Fruit fly (Drosophila melanogaster): Measurements from ENCODE around the gene CG9667.
A peak's percentile ranks its signal among the peaks of the same experiment; 100 is the strongest.

The CG9667 gene

DNA sequence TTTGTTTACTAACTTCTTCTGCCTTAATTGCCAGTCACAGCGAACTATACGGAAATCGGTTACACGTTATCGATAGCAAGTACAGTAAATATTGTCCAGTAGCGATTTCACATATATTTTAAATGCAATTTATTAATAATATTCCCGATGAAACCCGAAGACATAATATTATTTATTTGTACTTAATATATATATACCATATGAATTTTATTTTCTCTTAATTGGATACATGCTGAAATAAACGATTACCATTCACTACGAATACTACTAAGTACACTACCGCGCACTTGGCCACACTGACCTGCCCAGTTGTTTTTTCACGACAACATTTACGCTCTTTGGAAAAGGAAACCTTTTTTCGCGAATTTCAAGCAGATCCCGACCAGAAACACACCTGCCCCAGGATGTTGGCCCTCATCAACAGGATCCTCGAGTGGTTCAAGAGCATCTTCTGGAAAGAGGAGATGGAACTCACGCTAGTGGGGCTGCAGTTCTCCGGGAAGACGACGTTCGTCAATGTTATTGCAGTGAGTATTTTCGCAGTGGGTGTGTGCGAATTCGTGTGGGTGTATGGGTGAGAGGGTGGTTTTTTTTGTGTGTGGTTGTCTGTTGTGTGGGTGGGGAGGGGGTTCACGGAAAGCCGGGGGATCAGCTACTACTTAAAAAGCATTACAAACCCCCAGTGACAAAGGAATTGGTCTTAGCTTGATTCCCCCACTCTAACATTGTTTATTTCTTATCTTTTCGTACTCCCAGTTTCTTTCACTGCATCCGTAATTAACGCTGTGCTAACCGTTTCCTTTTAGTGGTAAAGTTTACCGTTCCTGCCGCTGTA is at the start of gene CG9667, which contains the start of gene Arl8:
Gene CG9667, minus strand, starts transcription at position 42 of the 835 bp plus-strand sequence.
Gene Arl8, plus strand, starts transcription at position 290 of the 835 bp plus-strand sequence.
- peak; percentile 53 for TF ChIP-seq CG17801 (GFP tag; optimal IDR thresholded peaks at IDR 0.05; ENCODE audit: partially characterized antibody)

- TF ChIP-seq CG17801 (GFP tag; optimal IDR thresholded peaks at IDR 0.05; ENCODE audit: partially characterized antibody), result no peak
These were observed 45.5 kb upstream of the CG9667 start for dm6 chr3R:8171489-8172161.

dm6 chr3R:8164850-8165249 is 38.7 kb upstream of the CG9667 start:
- no peak for TF ChIP-seq CG17801 (GFP tag; optimal IDR thresholded peaks at IDR 0.05; ENCODE audit: partially characterized antibody)

- TF ChIP-seq CG17801 (GFP tag; optimal IDR thresholded peaks at IDR 0.05; ENCODE audit: partially characterized antibody), result no peak
These were observed 34.2 kb upstream of the CG9667 start for dm6 chr3R:8160056-8161017.

DNA sequence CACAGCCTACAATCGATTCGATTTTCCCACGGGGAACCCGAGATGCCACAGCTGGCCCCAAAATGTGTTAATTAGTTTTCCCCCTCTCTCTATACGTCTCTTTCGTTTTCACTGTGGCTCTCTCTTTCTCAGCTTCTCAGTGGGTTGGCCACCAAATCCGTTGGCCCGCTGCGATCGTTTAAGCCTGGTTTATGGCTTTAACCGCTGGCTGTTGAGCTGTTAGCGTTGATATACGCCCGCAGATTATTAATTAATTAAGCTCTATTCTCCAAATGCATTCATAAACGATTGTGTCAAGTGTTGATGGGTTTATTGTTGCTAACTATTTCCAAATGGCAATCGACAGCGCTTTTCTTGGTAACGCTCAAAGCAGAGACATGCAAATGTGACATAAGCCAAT is 32.2 kb upstream of the CG9667 start:
- TF ChIP-seq CG17801 (GFP tag; optimal IDR thresholded peaks at IDR 0.05; ENCODE audit: partially characterized antibody), result no peak

- TF ChIP-seq CG17801 (GFP tag; optimal IDR thresholded peaks at IDR 0.05; ENCODE audit: partially characterized antibody), result no peak
These were observed 31.1 kb upstream of the CG9667 start for dm6 chr3R:8157247-8157646.

dm6 chr3R:8155735-8156670 is 29.8 kb upstream of the CG9667 start:
- TF ChIP-seq CG17801 (GFP tag; optimal IDR thresholded peaks at IDR 0.05; ENCODE audit: partially characterized antibody), result no peak

- no peak for TF ChIP-seq CG17801 (GFP tag; optimal IDR thresholded peaks at IDR 0.05; ENCODE audit: partially characterized antibody)
These were observed 27.9 kb upstream of the CG9667 start for dm6 chr3R:8153958-8154606.

DNA sequence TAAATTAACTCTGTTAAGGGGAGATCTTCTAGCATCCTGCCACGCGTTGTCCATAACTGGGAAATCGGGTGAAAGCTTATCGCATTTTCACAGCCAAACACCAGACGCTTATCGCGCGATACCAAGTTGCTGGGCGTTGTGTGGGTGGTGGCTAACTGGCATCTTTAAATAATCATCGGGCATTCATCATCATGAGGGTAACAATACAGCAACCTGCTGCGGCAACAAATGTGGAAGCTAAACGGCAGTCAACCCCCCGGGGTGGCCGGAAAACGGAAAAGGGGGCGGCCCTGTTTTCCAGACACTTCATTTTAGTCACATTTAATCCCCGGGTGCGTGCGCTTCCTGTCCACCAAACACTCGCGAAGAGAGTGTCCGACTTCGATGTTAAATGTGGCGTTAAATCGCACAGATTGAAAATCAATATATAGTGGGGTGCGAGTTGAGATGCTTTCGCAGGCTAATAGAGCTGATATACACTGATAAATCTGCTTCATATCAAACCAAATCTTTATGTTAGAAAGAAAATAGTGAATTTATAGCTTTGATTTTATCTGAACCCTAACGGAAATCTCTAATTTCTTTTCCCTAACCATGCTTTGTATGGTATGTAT is 26.5 kb upstream of the CG9667 start:
- TF ChIP-seq CG17801 (GFP tag; optimal IDR thresholded peaks at IDR 0.05; ENCODE audit: partially characterized antibody), result no peak

- no peak for TF ChIP-seq CG17801 (GFP tag; optimal IDR thresholded peaks at IDR 0.05; ENCODE audit: partially characterized antibody)
These were observed 25.0 kb upstream of the CG9667 start for dm6 chr3R:8151163-8151562.

- TF ChIP-seq CG17801 (GFP tag; optimal IDR thresholded peaks at IDR 0.05; ENCODE audit: partially characterized antibody), result no peak
These were observed 23.8 kb upstream of the CG9667 start for dm6 chr3R:8149995-8150394.

DNA sequence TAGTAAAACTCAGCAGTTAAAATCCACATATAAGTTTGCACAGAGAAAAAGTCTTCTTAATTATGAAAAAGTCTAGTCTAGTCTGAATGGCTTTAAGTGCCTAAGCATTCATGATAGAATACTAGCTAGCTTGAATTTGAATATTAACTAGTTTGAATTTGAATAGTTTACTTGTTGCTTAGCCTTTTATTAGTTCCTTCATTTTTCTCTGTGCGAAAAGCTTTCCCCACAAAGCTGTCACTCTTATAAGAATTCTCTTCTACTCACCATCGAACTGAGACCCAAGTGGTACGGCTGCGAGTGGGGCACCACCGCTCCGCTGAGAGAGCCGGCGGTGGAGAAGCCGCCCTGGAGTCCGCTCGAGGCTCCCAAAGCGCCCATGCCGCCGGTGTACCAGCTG is 22.8 kb upstream of the CG9667 start:
- no peak for TF ChIP-seq CG17801 (GFP tag; optimal IDR thresholded peaks at IDR 0.05; ENCODE audit: partially characterized antibody)

dm6 chr3R:8146892-8147384 is 20.8 kb upstream of the CG9667 start:
- no peak for TF ChIP-seq CG17801 (GFP tag; optimal IDR thresholded peaks at IDR 0.05; ENCODE audit: partially characterized antibody)
